ENCODE assay signal across 5 worm cellular contexts in the genomic region with DNA sequence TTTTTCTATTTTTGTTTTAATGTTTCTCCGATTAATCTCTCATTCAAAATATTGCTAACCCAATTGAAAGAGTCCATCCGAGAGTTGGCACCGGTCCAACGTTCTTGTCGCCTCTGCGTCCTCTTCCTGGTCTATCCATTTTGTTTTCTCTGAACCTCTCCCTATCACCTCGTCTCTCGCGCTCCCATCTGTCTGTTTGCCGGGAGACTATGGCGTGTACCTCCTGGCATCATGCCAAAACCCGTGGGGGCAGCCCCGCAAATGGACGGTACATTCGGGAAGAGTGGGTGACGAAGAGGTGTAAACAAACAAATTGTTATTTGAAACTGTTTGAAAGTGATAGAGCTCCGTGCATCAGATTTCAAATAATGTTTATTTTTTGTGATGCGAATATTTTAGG.
TF ChIP-seq lines count a peak whose summit lies in the region.

T06E8.2 (minus strand) TSS at position 139 of the 400 bp plus-strand sequence.

TF ChIP-seq in whole organism, L1 larva, 84 proteins besides CTCF, POLR2A, EP300 and RAD21 (continues in another document):
- peak; percentile 34 to 43 for TF ChIP-seq lsy-2 (tag; optimal IDR thresholded peaks at IDR 0.05; lab: Kevin White, UChicago)
- TF ChIP-seq ets-5 (GFP tag; IDR thresholded peaks at IDR 0.05; lab: Robert Waterston, UW): no peak
- peak; percentile 32 for TF ChIP-seq irx-1 (tag; optimal IDR thresholded peaks at IDR 0.05; lab: Kevin White, UChicago)
- peak; percentile 13 for TF ChIP-seq lin-13 (GFP tag; optimal IDR thresholded peaks at IDR 0.05; lab: Kevin White, UChicago)
- peak; percentile 48 for TF ChIP-seq nhr-47 (tag; optimal IDR thresholded peaks at IDR 0.05; lab: Kevin White, UChicago)
- TF ChIP-seq nhr-28 (tag; optimal IDR thresholded peaks at IDR 0.05; lab: Kevin White, UChicago): no peak
- no peak for TF ChIP-seq ceh-8 (GFP tag; optimal IDR thresholded peaks at IDR 0.05; lab: Kevin White, UChicago)
- peak in 1 of 2 experiments; percentile 10 for TF ChIP-seq ztf-11 (tag; optimal IDR thresholded peaks at IDR 0.05; lab: Kevin White, UChicago)
- peak; percentile 88 for TF ChIP-seq lin-14 (GFP tag; optimal IDR thresholded peaks at IDR 0.05; lab: Kevin White, UChicago)
- peak; percentile 38 for TF ChIP-seq nhr-77 (tag; optimal IDR thresholded peaks at IDR 0.05; lab: Kevin White, UChicago)
- TF ChIP-seq nhr-76 (tag; optimal IDR thresholded peaks at IDR 0.05; lab: Kevin White, UChicago): no peak
- peak; percentile 52 for TF ChIP-seq tbx-2 (tag; optimal IDR thresholded peaks at IDR 0.05; lab: Kevin White, UChicago)
- peak in 1 of 2 experiments; percentile 64 for TF ChIP-seq mdl-1 (tag; optimal IDR thresholded peaks at IDR 0.05; lab: Kevin White, UChicago)
- peak; percentile 24 for TF ChIP-seq blmp-1 (tag; optimal IDR thresholded peaks at IDR 0.05; lab: Kevin White, UChicago)
- TF ChIP-seq egl-27 (tag; optimal IDR thresholded peaks at IDR 0.05; lab: Kevin White, UChicago): peak in 1 of 2 experiments; percentile 15
- TF ChIP-seq nhr-19 (GFP tag; conservative IDR thresholded peaks at IDR 0.05; lab: Robert Waterston, UW): peak; percentile 58
- peak; percentile 80 for TF ChIP-seq nhr-71 (tag; optimal IDR thresholded peaks at IDR 0.05; lab: Kevin White, UChicago)

TF ChIP-seq in whole organism, L3 larva, 47 proteins besides CTCF, POLR2A, EP300 and RAD21 (continues in another document):
- no peak for TF ChIP-seq aly-2 (tag; optimal IDR thresholded peaks at IDR 0.05; lab: Kevin White, UChicago)
- TF ChIP-seq hmg-11 (tag; optimal IDR thresholded peaks at IDR 0.05; lab: Kevin White, UChicago): peak; percentile 24
- no peak for TF ChIP-seq ztf-11 (tag; optimal IDR thresholded peaks at IDR 0.05; lab: Kevin White, UChicago)
- TF ChIP-seq snpc-4 (tag; optimal IDR thresholded peaks at IDR 0.05; lab: Kevin White, UChicago): peak; percentile 56
- peak; percentile 27 for TF ChIP-seq nfya-1 (tag; optimal IDR thresholded peaks at IDR 0.05; lab: Kevin White, UChicago; ENCODE audit: insufficient read depth)
- TF ChIP-seq zag-1 (tag; optimal IDR thresholded peaks at IDR 0.05; lab: Kevin White, UChicago): no peak
- TF ChIP-seq nhr-67 (tag; optimal IDR thresholded peaks at IDR 0.05; lab: Kevin White, UChicago): no peak
- TF ChIP-seq R02D3.7 (tag; optimal IDR thresholded peaks at IDR 0.05; lab: Kevin White, UChicago): no peak
- TF ChIP-seq fkh-2 (tag; optimal IDR thresholded peaks at IDR 0.05; lab: Kevin White, UChicago): no peak
- no peak for TF ChIP-seq nhr-11 (tag; optimal IDR thresholded peaks at IDR 0.05; lab: Kevin White, UChicago)
- no peak for TF ChIP-seq lin-39 (tag; optimal IDR thresholded peaks at IDR 0.05; lab: Kevin White, UChicago)
- no peak for TF ChIP-seq mdl-1 (tag; optimal IDR thresholded peaks at IDR 0.05; lab: Kevin White, UChicago)
- TF ChIP-seq nhr-77 (tag; optimal IDR thresholded peaks at IDR 0.05; lab: Kevin White, UChicago): no peak
- TF ChIP-seq lin-15B (tag; optimal IDR thresholded peaks at IDR 0.05; lab: Kevin White, UChicago): peak; percentile 6
- TF ChIP-seq egl-27 (tag; optimal IDR thresholded peaks at IDR 0.05; lab: Kevin White, UChicago): no peak
- no peak for TF ChIP-seq ZK546.5 (tag; optimal IDR thresholded peaks at IDR 0.05; lab: Kevin White, UChicago)
- no peak for TF ChIP-seq nhr-28 (tag; optimal IDR thresholded peaks at IDR 0.05; lab: Kevin White, UChicago)
- peak; percentile 91 for TF ChIP-seq pha-4 (tag; optimal IDR thresholded peaks at IDR 0.05; lab: Kevin White, UChicago)
- no peak for TF ChIP-seq fos-1 (tag; optimal IDR thresholded peaks at IDR 0.05; lab: Kevin White, UChicago)

TF ChIP-seq in whole organism, early embryonic, 17 proteins besides CTCF, POLR2A, EP300 and RAD21:
- TF ChIP-seq tbx-11 (GFP tag; IDR thresholded peaks at IDR 0.05; lab: Robert Waterston, UW) (no peak), hmg-4 (GFP tag; optimal IDR thresholded peaks at IDR 0.05; lab: Kevin White, UChicago) (peak; percentile 51)

TF ChIP-seq in whole organism, midembryonic, 9 proteins besides CTCF, POLR2A, EP300 and RAD21:
- TF ChIP-seq cog-1 (tag; optimal IDR thresholded peaks at IDR 0.05; lab: Kevin White, UChicago) (no peak), tab-1 (GFP tag; IDR thresholded peaks at IDR 0.05; lab: Robert Waterston, UW) (no peak), flt-1 (GFP tag; IDR thresholded peaks at IDR 0.05; lab: Robert Waterston, UW) (0 out of 2 replicates have a peak, but pooled peaks have one; percentile 61), ztf-29 (GFP tag; IDR thresholded peaks at IDR 0.05; lab: Robert Waterston, UW) (no peak), ref-1 (GFP tag; conservative IDR thresholded peaks at IDR 0.05; lab: Robert Waterston, UW) (no peak), klf-2 (GFP tag; conservative IDR thresholded peaks at IDR 0.05; lab: Robert Waterston, UW) (no peak), med-1 (GFP tag; optimal IDR thresholded peaks at IDR 0.05; lab: Kevin White, UChicago; ENCODE audit: insufficient read depth) (no peak)

TF ChIP-seq in whole organism, young adult, 124 proteins besides CTCF, POLR2A, EP300 and RAD21:
- no peak for TF ChIP-seq egl-18 (GFP tag; IDR thresholded peaks at IDR 0.05; lab: Robert Waterston, UW)
- TF ChIP-seq Y53G8AR.9 (GFP tag; conservative IDR thresholded peaks at IDR 0.05; lab: Robert Waterston, UW): 0 out of 2 replicates have a peak, but pooled peaks have one; percentile 31
- TF ChIP-seq F52B5.7 (tag; optimal IDR thresholded peaks at IDR 0.05; lab: Kevin White, UChicago): no peak
- no peak for TF ChIP-seq ztf-28 (GFP tag; IDR thresholded peaks at IDR 0.05; lab: Robert Waterston, UW)
- peak; percentile 11 for TF ChIP-seq die-1 (tag; optimal IDR thresholded peaks at IDR 0.05; lab: Kevin White, UChicago)
- TF ChIP-seq K12H6.12 (tag; optimal IDR thresholded peaks at IDR 0.05; lab: Kevin White, UChicago): peak; percentile 31
- no peak for TF ChIP-seq hrde-1 (tag; optimal IDR thresholded peaks at IDR 0.05; lab: Kevin White, UChicago; ENCODE audit: borderline replicate concordance)
- peak; percentile 61; the same call in 1 of the 2 replicates for TF ChIP-seq hmg-1.2 (GFP tag; IDR thresholded peaks at IDR 0.05; lab: Robert Waterston, UW)
- peak; percentile 52 for TF ChIP-seq chd-7 (tag; optimal IDR thresholded peaks at IDR 0.05; lab: Kevin White, UChicago)
- peak; percentile 66 for TF ChIP-seq somi-1 (GFP tag; optimal IDR thresholded peaks at IDR 0.05; lab: Kevin White, UChicago)
- TF ChIP-seq cebp-1 (GFP tag; IDR thresholded peaks at IDR 0.05; lab: Robert Waterston, UW): no peak
- peak; percentile 12 for TF ChIP-seq cebp-1 (tag; optimal IDR thresholded peaks at IDR 0.05; lab: Kevin White, UChicago)
- TF ChIP-seq lin-40 (tag; optimal IDR thresholded peaks at IDR 0.05; lab: Kevin White, UChicago): peak; percentile 26

Comparison
In these comparisons a context has a peak if more than half of its experiments do, and no peak if none do; other contexts are left out.
1. Of the 8 proteins assayed by ChIP-seq in both whole organism, young adult and whole organism, L1 larva: peak only in whole organism, young adult: none; only in whole organism, L1 larva: efl-1, lin-35, nhr-90 and unc-130; in both: none; in neither: 3; mixed calls (peak in some experiments, not most) for 1.